Worm (Caenorhabditis elegans): ENCODE data around the gene C29F9.9.
"Not testable (repeated sequence)": the region's sequence is repeated elsewhere in the genome, so short reads cannot be mapped to it uniquely, and the experiment has no call there.

C29F9.9 gene

DNA sequence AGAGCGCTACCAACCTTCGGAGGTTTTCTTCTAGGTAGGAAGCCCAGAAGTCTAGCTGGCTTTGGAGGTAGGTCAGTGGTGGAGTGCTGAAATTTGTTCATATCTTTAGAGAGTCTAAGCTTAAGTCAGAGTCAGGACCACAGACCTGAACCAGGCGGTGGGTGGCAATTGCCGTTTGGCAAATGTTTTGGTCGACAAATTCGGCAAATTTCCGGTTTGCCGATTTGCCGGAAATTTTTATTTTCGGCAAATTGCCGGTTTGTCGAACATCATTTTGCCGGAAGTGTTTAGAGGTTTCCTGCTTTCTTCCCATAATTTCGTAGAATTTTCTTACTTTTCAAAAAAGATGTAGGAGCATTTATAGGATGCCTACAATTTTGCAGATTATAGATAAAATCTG, at the start of gene C29F9.9:
Gene C29F9.9, minus strand, starts transcription at position 101 of the 400 bp plus-strand sequence.
- not testable (repeated sequence) for TF ChIP-seq F49E8.2 (tag; optimal IDR thresholded peaks at IDR 0.05; ENCODE audit: borderline replicate concordance); nhr-25 (tag; optimal IDR thresholded peaks at IDR 0.05; ENCODE audit: borderline replicate concordance, insufficient read depth); pha-4 (GFP tag; IDR thresholded peaks at IDR 0.05); pha-4 (tag; optimal IDR thresholded peaks at IDR 0.05)

DNA sequence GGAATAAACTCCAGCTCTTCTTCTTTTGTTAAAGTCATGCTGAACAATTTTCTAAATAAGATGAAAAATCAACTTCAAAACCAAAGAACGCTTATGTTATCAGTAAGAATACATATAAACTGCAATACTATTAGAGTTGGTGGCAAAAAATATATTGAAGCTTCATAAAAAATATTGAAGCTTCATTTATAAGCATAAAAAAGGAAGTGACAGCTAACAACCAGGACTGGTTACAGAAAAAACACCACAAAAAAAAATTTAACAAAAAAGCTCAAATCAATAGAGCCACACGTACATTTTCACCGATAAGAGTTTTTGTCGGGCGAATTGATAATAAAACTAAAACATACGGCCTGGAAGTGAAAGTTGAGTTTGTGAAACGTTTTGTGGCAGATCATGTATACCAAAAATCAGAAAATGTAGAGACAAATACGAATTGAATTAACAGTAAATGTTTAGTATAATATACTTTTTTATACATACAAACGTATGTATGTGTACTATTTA, 48.9 kb upstream of the C29F9.9 start, which contains the start of gene sqst-5:
Gene sqst-5, minus strand, starts transcription at position 51 of the 507 bp plus-strand sequence.
- no peak for TF ChIP-seq daf-12 (tag; optimal IDR thresholded peaks at IDR 0.05)
- TF ChIP-seq T20F7.1 (GFP tag; optimal IDR thresholded peaks at IDR 0.05) = peak; percentile 33
- no peak for TF ChIP-seq dpl-1 (GFP tag; optimal IDR thresholded peaks at IDR 0.05)
- TF ChIP-seq nhr-28 (tag; optimal IDR thresholded peaks at IDR 0.05) = peak; percentile 66
- TF ChIP-seq unc-130 (GFP tag; optimal IDR thresholded peaks at IDR 0.05) = no peak
- TF ChIP-seq php-3 (GFP tag; IDR thresholded peaks at IDR 0.05) = no peak
- TF ChIP-seq ceh-44 (GFP tag; IDR thresholded peaks at IDR 0.05) = no peak
- TF ChIP-seq daf-16 (GFP tag; optimal IDR thresholded peaks at IDR 0.05) = no peak
- peak; percentile 46 for TF ChIP-seq daf-16 (tag; optimal IDR thresholded peaks at IDR 0.05)
- TF ChIP-seq nhr-76 (tag; optimal IDR thresholded peaks at IDR 0.05) = no peak
- TF ChIP-seq pqm-1 (tag; optimal IDR thresholded peaks at IDR 0.05) = peak; percentile 63
- TF ChIP-seq dve-1 (tag; optimal IDR thresholded peaks at IDR 0.05; ENCODE audit: insufficient read depth) = peak; percentile 66
- no peak for TF ChIP-seq nhr-11 (tag; optimal IDR thresholded peaks at IDR 0.05)
- TF ChIP-seq unc-62 (GFP tag; optimal IDR thresholded peaks at IDR 0.05 in 1 of 2) = no peak
- no peak for TF ChIP-seq unc-62 (tag; optimal IDR thresholded peaks at IDR 0.05)
- no peak for TF ChIP-seq zfp-3 (GFP tag; conservative IDR thresholded peaks at IDR 0.05)
- no peak for TF ChIP-seq nhr-237 (tag; optimal IDR thresholded peaks at IDR 0.05)
- no peak for TF ChIP-seq R02D3.7 (tag; optimal IDR thresholded peaks at IDR 0.05)
- TF ChIP-seq hlh-11 (tag; optimal IDR thresholded peaks at IDR 0.05) = peak; percentile 15
- no peak for TF ChIP-seq skn-1 (tag; optimal IDR thresholded peaks at IDR 0.05)
- TF ChIP-seq hlh-30 (tag; optimal IDR thresholded peaks at IDR 0.05; ENCODE audit: insufficient read depth) = no peak
- TF ChIP-seq mxl-3 (GFP tag; optimal IDR thresholded peaks at IDR 0.05) = no peak
- no peak for TF ChIP-seq arid-1 (GFP tag; conservative IDR thresholded peaks at IDR 0.05)
- no peak for TF ChIP-seq mes-2 (tag; optimal IDR thresholded peaks at IDR 0.05; ENCODE audit: poor library complexity, severe bottlenecking)
- no peak for TF ChIP-seq nhr-6 (tag; optimal IDR thresholded peaks at IDR 0.05)
- TF ChIP-seq madf-5 (GFP tag; IDR thresholded peaks at IDR 0.05) = no peak
- no peak for TF ChIP-seq egl-27 (tag; optimal IDR thresholded peaks at IDR 0.05)
- TF ChIP-seq Y48G9A.11 (GFP tag; IDR thresholded peaks at IDR 0.05) = no peak
- TF ChIP-seq jun-1 (tag; optimal IDR thresholded peaks at IDR 0.05) = no peak
- no peak for TF ChIP-seq zag-1 (tag; optimal IDR thresholded peaks at IDR 0.05)
- no peak for TF ChIP-seq tra-1 (GFP tag; IDR thresholded peaks at IDR 0.05)
- peak; percentile 34; the same call in 1 of the 2 replicates for TF ChIP-seq dmd-6 (GFP tag; IDR thresholded peaks at IDR 0.05)
- no peak for TF ChIP-seq rbr-2 (tag; optimal IDR thresholded peaks at IDR 0.05)
- TF ChIP-seq duxl-1 (tag; optimal IDR thresholded peaks at IDR 0.05; ENCODE audit: poor library complexity) = no peak
- TF ChIP-seq nhr-77 (tag; optimal IDR thresholded peaks at IDR 0.05) = no peak
- TF ChIP-seq Y75B8A.6 (GFP tag; IDR thresholded peaks at IDR 0.05) = no peak

DNA sequence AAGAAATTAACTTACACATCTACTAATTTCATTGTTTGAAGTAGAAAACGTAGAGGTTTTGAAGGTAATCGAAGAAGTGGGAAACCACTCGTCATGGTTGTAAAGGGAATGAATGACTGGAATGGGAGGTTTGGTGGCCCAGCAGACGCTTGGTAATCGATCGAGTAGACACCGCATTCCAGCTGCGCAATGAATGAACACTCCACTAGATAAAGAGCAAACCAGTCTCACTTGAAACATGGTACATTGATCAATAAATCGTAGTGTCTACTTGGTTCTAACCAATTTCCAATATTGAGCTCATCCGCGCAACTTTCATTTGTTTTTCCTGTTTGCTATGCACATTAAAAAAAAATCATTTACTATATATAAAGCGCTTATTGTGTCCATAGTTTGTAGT, 47.6 kb upstream of the C29F9.9 start, which contains the start of gene fbxb-84:
Gene fbxb-84, minus strand, starts transcription at position 101 of the 400 bp plus-strand sequence.
- TF ChIP-seq lin-13 (GFP tag; optimal IDR thresholded peaks at IDR 0.05) (no peak), dmd-6 (GFP tag; IDR thresholded peaks at IDR 0.05) (no peak), daf-8 (GFP tag; IDR thresholded peaks at IDR 0.05) (no peak), R02D3.7 (tag; optimal IDR thresholded peaks at IDR 0.05) (no peak), ztf-7 (tag; optimal IDR thresholded peaks at IDR 0.05) (no peak)

All from whole organism, L4 larva.